In genomic region chr3R:22161613-22162409, dm6 we compare ENCODE assay signal across 1 fruit fly cellular context.
TF ChIP-seq lines count a peak whose summit lies in the region.

No protein-coding gene starts in this region.

TF ChIP-seq in whole organism, embryonic, 481 proteins besides CTCF, POLR2A, EP300 and RAD21 (continued from another document):
- TF ChIP-seq Camta (GFP tag; optimal IDR thresholded peaks at IDR 0.05; lab: Kevin White, UChicago) (no peak), CG1603 (tag; optimal IDR thresholded peaks at IDR 0.05; lab: Kevin White, UChicago) (peak; percentile 8), Bteb2 (GFP tag; optimal IDR thresholded peaks at IDR 0.05; lab: Kevin White, UChicago) (no peak), chm (GFP tag; IDR thresholded peaks at IDR 0.05; lab: Robert Waterston, UW) (peak; percentile 25; the same call in 1 of the 2 replicates), CHES-1-like (GFP tag; optimal IDR thresholded peaks at IDR 0.05; lab: Kevin White, UChicago) (no peak), CG31441 (GFP tag; IDR thresholded peaks at IDR 0.05; lab: Robert Waterston, UW) (peak; percentile 16; the same call in 1 of the 2 replicates), pros (GFP tag; optimal IDR thresholded peaks at IDR 0.05; lab: Kevin White, UChicago) (peak; percentile 91), NFAT (GFP tag; IDR thresholded peaks at IDR 0.05; lab: Robert Waterston, UW) (no peak), repo (GFP tag; optimal IDR thresholded peaks at IDR 0.05; lab: Kevin White, UChicago) (no peak), vvl (GFP tag; IDR thresholded peaks at IDR 0.05; lab: Robert Waterston, UW) (no peak), tx (GFP tag; optimal IDR thresholded peaks at IDR 0.05; lab: Kevin White, UChicago) (no peak), dmrt11E (tag; optimal IDR thresholded peaks at IDR 0.05; lab: Kevin White, UChicago) (peak; percentile 30), stc (GFP tag; IDR thresholded peaks at IDR 0.05; lab: Robert Waterston, UW) (no peak), so (GFP tag; IDR thresholded peaks at IDR 0.05; lab: Robert Waterston, UW) (no peak), CG6813 (GFP tag; optimal IDR thresholded peaks at IDR 0.05; lab: Kevin White, UChicago) (peak; percentile 14), Ets97D (GFP tag; optimal IDR thresholded peaks at IDR 0.05; lab: Kevin White, UChicago) (no peak), CG11504 (tag; optimal IDR thresholded peaks at IDR 0.05; lab: Kevin White, UChicago) (no peak), eve (GFP tag; optimal IDR thresholded peaks at IDR 0.05; lab: Kevin White, UChicago) (peak in 1 of 2 experiments; percentile 41), CG13123 (GFP tag; optimal IDR thresholded peaks at IDR 0.05; lab: Kevin White, UChicago) (no peak), CG2199 (GFP tag; IDR thresholded peaks at IDR 0.05; lab: Robert Waterston, UW) (0 out of 3 replicates have a peak, but pooled peaks have one; percentile 65), odd (GFP tag; optimal IDR thresholded peaks at IDR 0.05; lab: Kevin White, UChicago) (no peak), CG16815 (GFP tag; optimal IDR thresholded peaks at IDR 0.05; lab: Kevin White, UChicago) (no peak), D (optimal IDR thresholded peaks at IDR 0.05; lab: Kevin White, UChicago) (no peak), D (GFP tag; optimal IDR thresholded peaks at IDR 0.05; lab: Kevin White, UChicago) (no peak), CG15696 (tag; optimal IDR thresholded peaks at IDR 0.05; lab: Kevin White, UChicago) (peak; percentile 80)
TF ChIP-seq in whole organism, embryonic: peak in this region for 21.
